Worm (Caenorhabditis elegans) whole organism, L4 larva: Measurements from ENCODE around the gene mep-1.

ENCODE experiments used
- F37D6.2 ChIP-seq: sonication (generic microtip); optimal IDR thresholded peaks from 2 replicates; lab custom pipeline; 2016; ENCODE audit warnings: mild to moderate bottlenecking, missing genetic modification characterization, missing compliant biosample characterization
- F44E2.7 ChIP-seq: fragments of 200-800 bp; sonication (Bioruptor generic); IDR thresholded peaks from 2 replicates; pipeline ENCODE4 v2.1.2; 2022; ENCODE audit warnings: missing genetic modification characterization, missing compliant biosample characterization
- F49E8.2 ChIP-seq: sonication (generic microtip); optimal IDR thresholded peaks from 2 replicates; lab custom pipeline; 2016; ENCODE audit warnings: missing compliant biosample characterization, mild to moderate bottlenecking, missing genetic modification characterization, borderline replicate concordance
- R02D3.7 ChIP-seq: fragments of 150-350 bp; sonication (generic microtip); optimal IDR thresholded peaks from 3 replicates; lab custom pipeline; 2014; ENCODE audit warnings: missing biosample characterization, missing genetic modification characterization
- T20F7.1 ChIP-seq: fragments of 200-800 bp; sonication (Bioruptor generic); optimal IDR thresholded peaks from 2 replicates; lab custom pipeline; 2018; ENCODE audit warnings: mild to moderate bottlenecking, missing genetic modification characterization, missing compliant biosample characterization
- Y48G9A.11 ChIP-seq: fragments of 200-800 bp; sonication (Bioruptor generic); IDR thresholded peaks from 2 replicates; pipeline ENCODE4 v1.3.6; 2022; ENCODE audit warnings: missing genetic modification reagents, missing genetic modification characterization, missing compliant biosample characterization
- aly-2 ChIP-seq: sonication (generic microtip); optimal IDR thresholded peaks from 2 replicates; lab custom pipeline; 2018; ENCODE audit warnings: missing biosample characterization, missing genetic modification characterization
- ceh-32 ChIP-seq: sonication (generic microtip); optimal IDR thresholded peaks from 2 replicates; lab custom pipeline; 2016; ENCODE audit warnings: mild to moderate bottlenecking, missing genetic modification characterization, missing compliant biosample characterization; ENCODE audit not compliant: poor library complexity
- ceh-44 ChIP-seq: fragments of 200-800 bp; sonication (Bioruptor generic); IDR thresholded peaks from 2 replicates; pipeline ENCODE4 v1.3.6; 2022; ENCODE audit warnings: missing genetic modification reagents, missing genetic modification characterization, missing compliant biosample characterization
- ceh-82 ChIP-seq: sonication (generic microtip); optimal IDR thresholded peaks from 2 replicates; lab custom pipeline; 2017; ENCODE audit warnings: missing biosample characterization, missing genetic modification characterization
- ces-1 ChIP-seq: fragments of 150-350 bp; sonication (generic microtip); optimal IDR thresholded peaks from 4 replicates; lab custom pipeline; 2014; ENCODE audit warnings: missing biosample characterization, missing genetic modification reagents, missing genetic modification characterization
- ctbp-1 ChIP-seq: fragments of 200-800 bp; sonication (Bioruptor generic); IDR thresholded peaks from 2 replicates; pipeline ENCODE4 v1.3.6; 2022; ENCODE audit warnings: missing genetic modification reagents, missing genetic modification characterization, missing compliant biosample characterization
- daf-12 ChIP-seq: fragments of 150-350 bp; optimal IDR thresholded peaks from 2 replicates; lab custom pipeline; 2014; ENCODE audit warnings: missing biosample characterization, missing genetic modification reagents, missing genetic modification characterization
- daf-16 ChIP-seq, 3 experiments: sonication (generic microtip); optimal IDR thresholded peaks; 2 replicates each; lab custom pipeline; 2016 to 2017; ENCODE audit warnings: missing genetic modification characterization in 3 of 3, missing genetic modification reagents in 3 of 3, mild to moderate bottlenecking in 2 of 3, missing compliant biosample characterization in 2 of 3, missing biosample characterization in 1 of 3, moderate library complexity in 1 of 3
- daf-8 ChIP-seq: fragments of 200-800 bp; sonication (Bioruptor generic); IDR thresholded peaks from 2 replicates; pipeline ENCODE4 v1.3.6; 2022; ENCODE audit warnings: missing genetic modification characterization, missing compliant biosample characterization
- dmd-8 ChIP-seq: fragments of 200-800 bp; sonication (Bioruptor generic); IDR thresholded peaks from 2 replicates; pipeline ENCODE4 v1.3.6; 2022; ENCODE audit warnings: missing genetic modification characterization, missing compliant biosample characterization
- dmd-9 ChIP-seq: fragments of 200-800 bp; sonication (Bioruptor generic); IDR thresholded peaks from 2 replicates; pipeline ENCODE4 v1.3.6; 2022; ENCODE audit warnings: missing genetic modification reagents, missing genetic modification characterization, missing compliant biosample characterization
- dve-1 ChIP-seq: sonication (generic microtip); optimal IDR thresholded peaks from 2 replicates; lab custom pipeline; 2017; ENCODE audit warnings: antibody characterized with exemption, mild to moderate bottlenecking, missing genetic modification characterization, missing compliant biosample characterization; ENCODE audit not compliant: insufficient read depth
- fkh-10 ChIP-seq: fragments of 150-350 bp; optimal IDR thresholded peaks from 2 replicates; lab custom pipeline; 2014; ENCODE audit warnings: missing biosample characterization, missing genetic modification reagents, missing genetic modification characterization
- hlh-30 ChIP-seq: sonication (generic microtip); optimal IDR thresholded peaks from 2 replicates; lab custom pipeline; 2017; ENCODE audit warnings: antibody characterized with exemption, mild to moderate bottlenecking, missing genetic modification characterization, missing compliant biosample characterization; ENCODE audit not compliant: insufficient read depth
- jun-1 ChIP-seq: fragments of 150-350 bp; optimal IDR thresholded peaks from 2 replicates; lab custom pipeline; 2014; ENCODE audit warnings: missing biosample characterization, missing genetic modification reagents, missing genetic modification characterization
- lim-7 ChIP-seq: fragments of 200-800 bp; sonication (Bioruptor generic); IDR thresholded peaks from 2 replicates; pipeline ENCODE4 v1.3.6; 2022; ENCODE audit warnings: missing genetic modification characterization, missing compliant biosample characterization
- lin-1 ChIP-seq: fragments of 200-800 bp; sonication (Bioruptor generic); IDR thresholded peaks from 2 replicates; pipeline ENCODE4 v1.3.6; 2022; ENCODE audit warnings: missing genetic modification reagents, missing genetic modification characterization, missing compliant biosample characterization
- lin-13 ChIP-seq: fragments of 150-350 bp; optimal IDR thresholded peaks from 2 replicates; lab custom pipeline; 2014; ENCODE audit warnings: missing biosample characterization, missing genetic modification reagents, missing genetic modification characterization
- lin-29 ChIP-seq: fragments of 200-800 bp; sonication (Bioruptor generic); IDR thresholded peaks from 2 replicates; pipeline ENCODE4 v1.3.6; 2022; ENCODE audit warnings: missing genetic modification reagents, missing genetic modification characterization, missing compliant biosample characterization
- lin-38 ChIP-seq: fragments of 200-800 bp; sonication (Bioruptor generic); IDR thresholded peaks from 2 replicates; pipeline ENCODE4 v1.3.6; 2022; ENCODE audit warnings: missing genetic modification reagents, missing genetic modification characterization, missing compliant biosample characterization
- lsy-2 ChIP-seq, 2 experiments: fragments of 150-350 bp in 1 of 2; sonication (generic microtip) in 1 of 2; optimal IDR thresholded peaks; 2 replicates each; lab custom pipeline; 2014 to 2017; ENCODE audit warnings: missing biosample characterization in 2 of 2, missing genetic modification characterization in 2 of 2
- mdt-29 ChIP-seq: fragments of 200-800 bp; sonication (Bioruptor generic); IDR thresholded peaks from 2 replicates; pipeline ENCODE4 v1.3.6; 2022; ENCODE audit warnings: missing genetic modification reagents, missing genetic modification characterization, missing compliant biosample characterization
- mep-1 ChIP-seq: fragments of 150-350 bp; sonication (generic microtip); optimal IDR thresholded peaks from 3 replicates; lab custom pipeline; 2014; ENCODE audit warnings: missing biosample characterization, missing genetic modification characterization
- mxl-2 ChIP-seq: fragments of 200-800 bp; sonication (Bioruptor generic); conservative IDR thresholded peaks from 2 replicates; pipeline ENCODE4 v1.3.6; 2022; ENCODE audit warnings: missing genetic modification reagents, missing genetic modification characterization, missing compliant biosample characterization
- mxl-3 ChIP-seq: fragments of 200-800 bp; sonication (Bioruptor generic); optimal IDR thresholded peaks from 2 replicates; lab custom pipeline; 2018; ENCODE audit warnings: mild to moderate bottlenecking, missing genetic modification characterization, missing compliant biosample characterization
- nhr-10 ChIP-seq: fragments of 150-350 bp; optimal IDR thresholded peaks from 2 replicates; lab custom pipeline; 2014; ENCODE audit warnings: missing biosample characterization, missing genetic modification characterization
- nhr-102 ChIP-seq: sonication (generic microtip); optimal IDR thresholded peaks from 2 replicates; lab custom pipeline; 2016; ENCODE audit warnings: mild to moderate bottlenecking, missing genetic modification characterization, moderate library complexity, missing compliant biosample characterization
- nhr-28 ChIP-seq: fragments of 150-350 bp; optimal IDR thresholded peaks from 2 replicates; lab custom pipeline; 2014; ENCODE audit warnings: missing biosample characterization, missing genetic modification characterization
- nhr-42 ChIP-seq: fragments of 200-800 bp; sonication (Bioruptor generic); IDR thresholded peaks from 2 replicates; pipeline ENCODE4 v1.3.6; 2022; ENCODE audit warnings: missing genetic modification characterization, missing compliant biosample characterization
- nhr-76 ChIP-seq: fragments of 150-350 bp; optimal IDR thresholded peaks from 2 replicates; lab custom pipeline; 2014; ENCODE audit warnings: missing biosample characterization, missing genetic modification characterization
- pha-4 ChIP-seq, 2 experiments: fragments of 150-350 bp in 1 of 2; fragments of 200-800 bp in 1 of 2; sonication (Bioruptor generic) in 1 of 2; IDR thresholded peaks in 1 of 2; optimal IDR thresholded peaks in 1 of 2; 2 replicates each; pipeline versions ENCODE4 v1.3.6 to Lab custom; 2014 to 2022; ENCODE audit warnings: missing genetic modification characterization in 2 of 2, missing genetic modification reagents in 2 of 2, missing biosample characterization in 1 of 2, missing compliant biosample characterization in 1 of 2
- pqm-1 ChIP-seq: sonication (generic microtip); optimal IDR thresholded peaks from 2 replicates; lab custom pipeline; 2017; ENCODE audit warnings: missing biosample characterization, missing genetic modification characterization
- sdz-12 ChIP-seq: fragments of 200-800 bp; sonication (Bioruptor generic); optimal IDR thresholded peaks from 2 replicates; lab custom pipeline; 2018; ENCODE audit warnings: mild to moderate bottlenecking, missing genetic modification characterization, missing compliant biosample characterization
- set-16 ChIP-seq: fragments of 200-800 bp; sonication (Bioruptor generic); IDR thresholded peaks from 2 replicates; pipeline ENCODE4 v1.3.6; 2022; ENCODE audit warnings: missing genetic modification reagents, missing genetic modification characterization, missing compliant biosample characterization
- skn-1 ChIP-seq: fragments of 150-350 bp; optimal IDR thresholded peaks from 2 replicates; lab custom pipeline; 2014; ENCODE audit warnings: missing biosample characterization, missing genetic modification characterization
- snpc-4 ChIP-seq: fragments of 150-350 bp; optimal IDR thresholded peaks from 2 replicates; lab custom pipeline; 2014; ENCODE audit warnings: missing biosample characterization, missing genetic modification characterization
- tag-97 ChIP-seq: fragments of 200-800 bp; sonication (Bioruptor generic); IDR thresholded peaks from 2 replicates; pipeline ENCODE4 v1.3.6; 2022; ENCODE audit warnings: missing genetic modification characterization, missing compliant biosample characterization
- unc-39 ChIP-seq: sonication (generic microtip); optimal IDR thresholded peaks from 2 replicates; lab custom pipeline; 2017; ENCODE audit warnings: missing biosample characterization, missing genetic modification characterization
- unc-62 ChIP-seq, 3 experiments: fragments of 150-350 bp in 1 of 3; sonication (generic microtip); optimal IDR thresholded peaks in 2 of 3; peaks in 1 of 3; 1 replicate in 1 of 3; 2 replicates in 2 of 3; lab custom pipeline; 2014 to 2017; ENCODE audit warnings: missing biosample characterization in 3 of 3, missing genetic modification characterization in 3 of 3, missing genetic modification reagents in 3 of 3, missing genotype in 1 of 3
- zfp-3 ChIP-seq: fragments of 200-800 bp; sonication (Bioruptor generic); conservative IDR thresholded peaks from 2 replicates; pipeline ENCODE4 v1.3.6; 2022; ENCODE audit warnings: missing genetic modification reagents, missing genetic modification characterization, missing compliant biosample characterization
- zip-2 ChIP-seq: fragments of 150-350 bp; optimal IDR thresholded peaks from 2 replicates; lab custom pipeline; 2014; ENCODE audit warnings: missing biosample characterization, missing genetic modification characterization
- ztf-11 ChIP-seq: fragments of 150-350 bp; optimal IDR thresholded peaks from 2 replicates; lab custom pipeline; 2014; ENCODE audit warnings: missing biosample characterization, missing genetic modification characterization

The mep-1 gene

ce11 chrIV:11475080-11475479 is 49.4 kb upstream of the mep-1 start:
- TF ChIP-seq dmd-8 (no peak), lin-29 (GFP tag; lab: Robert Waterston, UW) (no peak), set-16 (GFP tag; lab: Robert Waterston, UW) (peak; percentile 79), F49E8.2 (tag; lab: Kevin White, UChicago) (no peak)

ce11 chrIV:11479095-11479494 is 45.3 kb upstream of the mep-1 start, which contains the start of gene catp-8:
catp-8 (minus strand) TSS chrIV:11479251.
- no peak for TF ChIP-seq ces-1 (GFP tag; lab: Kevin White, UChicago)
- TF ChIP-seq mxl-3 (GFP tag; lab: Kevin White, UChicago) = no peak
- TF ChIP-seq jun-1 = no peak
- no peak for TF ChIP-seq daf-12 (tag; lab: Kevin White, UChicago)
- no peak for TF ChIP-seq daf-16 (GFP tag; optimal IDR thresholded peaks at IDR 0.05; lab: Kevin White, UChicago)
- TF ChIP-seq daf-16 (tag; optimal IDR thresholded peaks at IDR 0.05; lab: Kevin White, UChicago) = peak; percentile 34
- TF ChIP-seq Y48G9A.11 = no peak
- TF ChIP-seq lim-7 = no peak
- no peak for TF ChIP-seq unc-62 (GFP tag; optimal IDR thresholded peaks at IDR 0.05 in 1 of 2; lab: Kevin White, UChicago)
- no peak for TF ChIP-seq unc-62 (tag; optimal IDR thresholded peaks at IDR 0.05; lab: Kevin White, UChicago)
- no peak for TF ChIP-seq mdt-29 (GFP tag; lab: Robert Waterston, UW)
- TF ChIP-seq dve-1 = peak; percentile 18
- no peak for TF ChIP-seq nhr-28
- TF ChIP-seq R02D3.7 = no peak
- TF ChIP-seq ceh-44 (GFP tag; lab: Robert Waterston, UW) = no peak
- peak; percentile 69 for TF ChIP-seq T20F7.1
- TF ChIP-seq nhr-10 (tag; lab: Kevin White, UChicago) = no peak
- TF ChIP-seq pha-4 (GFP tag; IDR thresholded peaks at IDR 0.05; lab: Robert Waterston, UW) = no peak
- TF ChIP-seq pha-4 (tag; optimal IDR thresholded peaks at IDR 0.05; lab: Kevin White, UChicago) = no peak
- TF ChIP-seq lsy-2 (tag; optimal IDR thresholded peaks at IDR 0.05; lab: Kevin White, UChicago) = peak in 1 of 2 experiments; percentile 33
- TF ChIP-seq fkh-10 (GFP tag; lab: Kevin White, UChicago) = no peak
- no peak for TF ChIP-seq tag-97 (GFP tag; lab: Robert Waterston, UW)
- no peak for TF ChIP-seq hlh-30 (tag; lab: Kevin White, UChicago)
- no peak for TF ChIP-seq snpc-4
- 0 out of 2 replicates have a peak, but pooled peaks have one; percentile 49 for TF ChIP-seq ctbp-1 (GFP tag; lab: Robert Waterston, UW)
- no peak for TF ChIP-seq zip-2 (tag; lab: Kevin White, UChicago)
- TF ChIP-seq lin-38 (GFP tag; lab: Robert Waterston, UW) = peak; percentile 46
- no peak for TF ChIP-seq zfp-3 (GFP tag; lab: Robert Waterston, UW)
- no peak for TF ChIP-seq F37D6.2 (tag; lab: Kevin White, UChicago)
- no peak for TF ChIP-seq pqm-1
- no peak for TF ChIP-seq ceh-82
- TF ChIP-seq F44E2.7 (GFP tag; lab: Robert Waterston, UW) = no peak
- TF ChIP-seq nhr-42 (GFP tag; lab: Robert Waterston, UW) = no peak
- TF ChIP-seq lin-13 (GFP tag; lab: Kevin White, UChicago) = peak; percentile 61
- TF ChIP-seq daf-8 = no peak
- TF ChIP-seq mep-1 (tag; lab: Kevin White, UChicago) = peak; percentile 12
- TF ChIP-seq lin-1 (GFP tag; lab: Robert Waterston, UW) = no peak
- TF ChIP-seq aly-2 = no peak
- peak; percentile 65 for TF ChIP-seq F49E8.2 (tag; lab: Kevin White, UChicago)
- TF ChIP-seq ztf-11 (tag; lab: Kevin White, UChicago) = no peak
- no peak for TF ChIP-seq ceh-32 (tag; lab: Kevin White, UChicago)
- TF ChIP-seq sdz-12 (GFP tag; lab: Kevin White, UChicago) = no peak
- TF ChIP-seq unc-39 (tag; lab: Kevin White, UChicago) = no peak
- TF ChIP-seq mxl-2 (GFP tag; lab: Robert Waterston, UW) = no peak
- TF ChIP-seq dmd-9 (GFP tag; lab: Robert Waterston, UW) = no peak
- no peak for TF ChIP-seq nhr-102
- TF ChIP-seq nhr-76 = no peak
- no peak for TF ChIP-seq skn-1
